Worm (Caenorhabditis elegans) whole organism, L3 larva: ENCODE measurements around the gene bus-19.

ENCODE experiments used
- egl-27 ChIP-seq: sonication (generic microtip); optimal IDR thresholded peaks from 4 replicates; lab custom pipeline; 2017; ENCODE audit warnings: missing biosample characterization, missing genetic modification reagents, missing genetic modification characterization
- fkh-10 ChIP-seq: sonication (generic microtip); optimal IDR thresholded peaks from 2 replicates; lab custom pipeline; 2017; ENCODE audit warnings: missing biosample characterization, missing genetic modification reagents, missing genetic modification characterization
- lin-39 ChIP-seq: fragments of 150-350 bp; optimal IDR thresholded peaks from 2 replicates; lab custom pipeline; 2018; ENCODE audit warnings: missing biosample characterization, missing genetic modification reagents, missing genetic modification characterization
- nfya-1 ChIP-seq: sonication (generic microtip); optimal IDR thresholded peaks from 2 replicates; lab custom pipeline; 2017; ENCODE audit warnings: missing genetic modification characterization, mild to moderate bottlenecking, missing compliant biosample characterization, antibody characterized with exemption, moderate library complexity; ENCODE audit not compliant: insufficient read depth
- pha-4 ChIP-seq: fragments of 150-350 bp; optimal IDR thresholded peaks from 2 replicates; lab custom pipeline; 2014; ENCODE audit warnings: missing biosample characterization, missing genetic modification reagents, missing genetic modification characterization
- snpc-4 ChIP-seq: fragments of 150-350 bp; optimal IDR thresholded peaks from 2 replicates; lab custom pipeline; 2014; ENCODE audit warnings: missing biosample characterization, missing genetic modification characterization
- unc-62 ChIP-seq: fragments of 150-350 bp; sonication (generic microtip); optimal IDR thresholded peaks from 4 replicates; lab custom pipeline; 2014; ENCODE audit warnings: missing biosample characterization, missing genetic modification reagents, missing genetic modification characterization
- zag-1 ChIP-seq: fragments of 150-350 bp; optimal IDR thresholded peaks from 2 replicates; lab custom pipeline; 2014; ENCODE audit warnings: missing biosample characterization, missing genetic modification characterization
- ztf-4 ChIP-seq: fragments of 150-350 bp; optimal IDR thresholded peaks from 2 replicates; lab custom pipeline; 2014; ENCODE audit warnings: missing biosample characterization, missing genetic modification characterization

DNA sequence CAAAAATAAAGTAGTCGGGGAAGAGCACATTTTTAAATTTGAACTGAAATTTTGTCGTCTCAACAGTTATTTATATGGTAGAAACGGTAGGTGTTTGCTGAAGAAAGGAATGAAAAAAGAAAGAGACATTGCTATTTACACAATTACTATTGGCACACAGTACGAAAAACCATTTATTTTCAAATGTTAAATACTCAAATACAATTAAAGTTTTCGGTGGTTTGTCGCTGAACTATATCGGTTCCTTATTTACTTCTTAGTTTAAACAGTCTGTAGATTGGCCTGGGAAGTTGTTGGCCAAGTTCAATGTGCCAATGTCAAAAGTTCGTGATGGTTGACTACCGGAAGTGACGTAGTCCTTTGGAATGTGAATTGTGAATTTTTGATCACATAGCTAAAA is 32.2 kb downstream of the bus-19 start, which contains the start of gene ttr-27:
- TF ChIP-seq egl-27 (no peak), nfya-1 (tag; lab: Kevin White, UChicago) (no peak), lin-39 (tag; lab: Kevin White, UChicago) (no peak), fkh-10 (GFP tag; lab: Kevin White, UChicago) (no peak), snpc-4 (tag; lab: Kevin White, UChicago) (no peak), pha-4 (tag; lab: Kevin White, UChicago) (peak; percentile 91), ztf-4 (tag; lab: Kevin White, UChicago) (no peak), unc-62 (no peak), zag-1 (tag; lab: Kevin White, UChicago) (no peak)
